Worm (Caenorhabditis elegans) whole organism, L1 larva: ENCODE data around the gene abts-2.

Experiments
- C16A3.4 ChIP-seq: fragments of 150-350 bp; optimal IDR thresholded peaks from 2 replicates; lab custom pipeline; 2014; ENCODE audit warnings: missing biosample characterization, missing genetic modification characterization
- alr-1 ChIP-seq: fragments of 200-800 bp; sonication (Bioruptor generic); optimal IDR thresholded peaks from 2 replicates; lab custom pipeline; 2018; ENCODE audit warnings: borderline replicate concordance, mild to moderate bottlenecking, missing genetic modification characterization, missing compliant biosample characterization
- aly-2 ChIP-seq: fragments of 150-350 bp; optimal IDR thresholded peaks from 2 replicates; lab custom pipeline; 2014; ENCODE audit warnings: missing biosample characterization, missing genetic modification characterization
- ama-1 ChIP-seq: fragments of 150-350 bp; optimal IDR thresholded peaks from 2 replicates; lab custom pipeline; 2014
- ceh-63 ChIP-seq: fragments of 200-800 bp; sonication (Bioruptor generic); optimal IDR thresholded peaks from 2 replicates; lab custom pipeline; 2018; ENCODE audit warnings: mild to moderate bottlenecking, missing genetic modification characterization, missing compliant biosample characterization
- ceh-88 ChIP-seq: fragments of 200-800 bp; sonication (Bioruptor generic); IDR thresholded peaks from 2 replicates; pipeline ENCODE4 v1.3.6; 2022; ENCODE audit warnings: missing genetic modification characterization, missing compliant biosample characterization
- dpl-1 ChIP-seq, 3 experiments: fragments of 150-350 bp in 2 of 3; sonication (generic microtip) in 1 of 3; optimal IDR thresholded peaks; 2 replicates each; lab custom pipeline; 2014 to 2017; ENCODE audit warnings: missing biosample characterization in 3 of 3, missing genetic modification characterization in 3 of 3, missing genetic modification reagents in 3 of 3
- dsc-1 ChIP-seq: sonication (generic microtip); optimal IDR thresholded peaks from 2 replicates; lab custom pipeline; 2016; ENCODE audit warnings: mild to moderate bottlenecking, missing genetic modification characterization, missing compliant biosample characterization
- efl-1 ChIP-seq, 4 experiments: fragments of 150-350 bp; optimal IDR thresholded peaks in 3 of 4; peaks in 1 of 4; 1 replicate in 1 of 4; 2 replicates in 3 of 4; lab custom pipeline; 2014; ENCODE audit warnings: missing biosample characterization in 2 of 4, missing genetic modification characterization in 2 of 4, missing genetic modification reagents in 2 of 4
- egl-13 ChIP-seq: sonication (generic microtip); optimal IDR thresholded peaks from 2 replicates; lab custom pipeline; 2016; ENCODE audit warnings: missing genotype, missing genetic modification reagents, missing genetic modification characterization, missing compliant biosample characterization
- elt-2 ChIP-seq: sonication (generic microtip); optimal IDR thresholded peaks from 2 replicates; lab custom pipeline; 2016; ENCODE audit warnings: missing genetic modification characterization, mild to moderate bottlenecking, inconsistent platforms, missing compliant biosample characterization, missing genetic modification reagents
- elt-3 ChIP-seq, 6 experiments: fragments of 150-350 bp in 1 of 6; sonication (generic microtip); optimal IDR thresholded peaks; 2 replicates each; lab custom pipeline; 2017 to 2018; ENCODE audit warnings: missing biosample characterization in 6 of 6, missing genetic modification characterization in 6 of 6, inconsistent platforms in 1 of 6
- fkh-4 ChIP-seq: sonication (generic microtip); optimal IDR thresholded peaks from 2 replicates; lab custom pipeline; 2016; ENCODE audit warnings: missing compliant biosample characterization, missing genetic modification characterization, borderline replicate concordance
- fkh-8 ChIP-seq: sonication (generic microtip); optimal IDR thresholded peaks from 2 replicates; lab custom pipeline; 2016; ENCODE audit warnings: mild to moderate bottlenecking, missing genetic modification characterization, missing compliant biosample characterization
- hlh-4 ChIP-seq: sonication (generic microtip); optimal IDR thresholded peaks from 2 replicates; lab custom pipeline; 2016; ENCODE audit warnings: mild to moderate bottlenecking, missing genetic modification characterization, missing compliant biosample characterization
- hpl-2 ChIP-seq: fragments of 150-350 bp; optimal IDR thresholded peaks from 2 replicates; lab custom pipeline; 2014; ENCODE audit warnings: missing biosample characterization, missing genetic modification reagents, missing genetic modification characterization
- jun-1 ChIP-seq: fragments of 150-350 bp; optimal IDR thresholded peaks from 2 replicates; lab custom pipeline; 2014; ENCODE audit warnings: missing biosample characterization, missing genetic modification reagents, missing genetic modification characterization
- lin-14 ChIP-seq: fragments of 200-800 bp; sonication (Bioruptor generic); optimal IDR thresholded peaks from 2 replicates; lab custom pipeline; 2018; ENCODE audit warnings: mild to moderate bottlenecking, missing genetic modification characterization, moderate library complexity, missing compliant biosample characterization
- lin-15B ChIP-seq: fragments of 150-350 bp; sonication (generic microtip); optimal IDR thresholded peaks from 3 replicates; lab custom pipeline; 2014; ENCODE audit warnings: missing biosample characterization, missing genetic modification characterization
- lsy-2 ChIP-seq, 2 experiments: fragments of 150-350 bp; optimal IDR thresholded peaks; 2 replicates each; lab custom pipeline; 2014; ENCODE audit warnings: missing biosample characterization in 2 of 2, missing genetic modification characterization in 2 of 2
- mep-1 ChIP-seq: fragments of 150-350 bp; optimal IDR thresholded peaks from 2 replicates; lab custom pipeline; 2014; ENCODE audit warnings: missing biosample characterization, missing genetic modification characterization
- nhr-19 ChIP-seq: fragments of 200-800 bp; sonication (Bioruptor generic); conservative IDR thresholded peaks from 2 replicates; pipeline ENCODE4 v1.3.6; 2022; ENCODE audit warnings: missing genetic modification characterization, missing compliant biosample characterization
- nhr-20 ChIP-seq: sonication (generic microtip); optimal IDR thresholded peaks from 2 replicates; lab custom pipeline; 2016; ENCODE audit warnings: mild to moderate bottlenecking, missing genetic modification characterization, missing compliant biosample characterization
- nhr-237 ChIP-seq: fragments of 150-350 bp; optimal IDR thresholded peaks from 2 replicates; lab custom pipeline; 2014; ENCODE audit warnings: missing biosample characterization, missing genetic modification characterization
- nhr-47 ChIP-seq: sonication (generic microtip); optimal IDR thresholded peaks from 2 replicates; lab custom pipeline; 2016; ENCODE audit warnings: mild to moderate bottlenecking, missing genetic modification characterization, moderate library complexity, missing compliant biosample characterization
- nhr-71 ChIP-seq: sonication (generic microtip); optimal IDR thresholded peaks from 2 replicates; lab custom pipeline; 2016; ENCODE audit warnings: mild to moderate bottlenecking, missing genetic modification characterization, moderate library complexity, missing compliant biosample characterization
- nhr-84 ChIP-seq: sonication (generic microtip); optimal IDR thresholded peaks from 2 replicates; lab custom pipeline; 2017; ENCODE audit warnings: missing biosample characterization, missing genetic modification characterization
- nhr-85 ChIP-seq: sonication (generic microtip); peaks from one replicate; lab custom pipeline; 2016; ENCODE audit warnings: missing genetic modification characterization, inconsistent platforms, missing compliant biosample characterization
- nhr-90 ChIP-seq: sonication (generic microtip); optimal IDR thresholded peaks from 2 replicates; lab custom pipeline; 2016; ENCODE audit warnings: mild to moderate bottlenecking, missing genetic modification characterization, missing compliant biosample characterization; ENCODE audit not compliant: poor library complexity
- pag-3 ChIP-seq: sonication (generic microtip); optimal IDR thresholded peaks from 2 replicates; lab custom pipeline; 2017; ENCODE audit warnings: missing genetic modification characterization, mild to moderate bottlenecking, missing compliant biosample characterization, antibody characterized with exemption, borderline replicate concordance; ENCODE audit not compliant: insufficient read depth
- pqm-1 ChIP-seq: sonication (generic microtip); optimal IDR thresholded peaks from 3 replicates; lab custom pipeline; 2017; ENCODE audit warnings: missing biosample characterization, missing genetic modification characterization
- skn-1 ChIP-seq: fragments of 150-350 bp; optimal IDR thresholded peaks from 2 replicates; lab custom pipeline; 2014; ENCODE audit warnings: missing biosample characterization, missing genetic modification characterization
- snu-23 ChIP-seq: sonication (generic microtip); optimal IDR thresholded peaks from 2 replicates; lab custom pipeline; 2016; ENCODE audit warnings: missing genetic modification characterization, missing compliant biosample characterization
- sox-4 ChIP-seq: sonication (generic microtip); optimal IDR thresholded peaks from 2 replicates; lab custom pipeline; 2016; ENCODE audit warnings: missing genetic modification characterization, missing compliant biosample characterization
- sptf-1 ChIP-seq: fragments of 150-350 bp; optimal IDR thresholded peaks from 2 replicates; lab custom pipeline; 2014; ENCODE audit warnings: missing biosample characterization, missing genetic modification characterization
- swsn-7 ChIP-seq: sonication (generic microtip); optimal IDR thresholded peaks from 2 replicates; lab custom pipeline; 2016; ENCODE audit warnings: missing genetic modification characterization, missing compliant biosample characterization
- unc-130 ChIP-seq: fragments of 150-350 bp; optimal IDR thresholded peaks from 2 replicates; lab custom pipeline; 2017; ENCODE audit warnings: missing biosample characterization, missing genetic modification characterization, inconsistent platforms
- unc-86 ChIP-seq: sonication (generic microtip); optimal IDR thresholded peaks from 2 replicates; lab custom pipeline; 2016; ENCODE audit warnings: missing genetic modification characterization, missing compliant biosample characterization
- vab-15 ChIP-seq: sonication (generic microtip); optimal IDR thresholded peaks from 2 replicates; lab custom pipeline; 2017; ENCODE audit warnings: missing genotype, mild to moderate bottlenecking, missing genetic modification characterization, missing compliant biosample characterization
- xbp-1 ChIP-seq: sonication (generic microtip); optimal IDR thresholded peaks from 2 replicates; lab custom pipeline; 2016; ENCODE audit warnings: missing genetic modification characterization, missing compliant biosample characterization
- zag-1 ChIP-seq: fragments of 150-350 bp; optimal IDR thresholded peaks from 2 replicates; lab custom pipeline; 2014; ENCODE audit warnings: missing biosample characterization, missing genetic modification characterization
- ztf-4 ChIP-seq: fragments of 150-350 bp; optimal IDR thresholded peaks from 2 replicates; lab custom pipeline; 2014; ENCODE audit warnings: missing biosample characterization, missing genetic modification characterization

The abts-2 gene

DNA sequence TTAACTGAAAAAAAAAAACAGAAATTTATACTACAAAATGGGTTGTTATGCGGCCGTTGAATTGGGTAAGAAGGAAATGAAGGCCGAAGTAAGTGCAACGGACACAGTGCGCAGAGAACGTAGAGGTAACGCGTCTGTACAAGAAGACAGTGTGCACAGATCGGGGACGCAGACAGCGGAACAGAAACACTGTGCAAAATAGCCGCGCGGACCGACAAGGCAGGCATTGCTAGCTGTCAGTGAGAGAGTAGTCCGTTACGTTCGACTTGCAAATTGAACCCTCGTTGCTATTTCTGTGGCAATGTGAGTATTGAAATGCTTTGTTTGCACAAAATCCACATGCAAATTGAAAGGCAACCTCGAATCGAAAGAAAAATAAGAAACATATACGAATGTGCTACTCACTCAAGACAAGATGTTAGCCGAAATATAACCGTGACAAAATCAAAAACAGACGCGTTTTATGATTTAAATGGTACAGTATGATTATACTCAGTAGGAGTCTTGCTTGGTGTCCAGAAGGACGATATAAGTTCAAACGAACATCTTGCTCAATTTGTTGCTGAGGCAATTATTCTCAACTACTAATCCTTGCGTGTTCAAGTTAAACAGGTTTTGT is 15.1 kb downstream of the abts-2 start:
- TF ChIP-seq nhr-20 (tag; lab: Kevin White, UChicago) (no peak), pqm-1 (tag; lab: Kevin White, UChicago) (no peak), fkh-4 (tag; lab: Kevin White, UChicago) (peak; percentile 0), alr-1 (no peak), fkh-8 (tag; lab: Kevin White, UChicago) (no peak), ama-1 (lab: Kevin White, UChicago) (no peak), snu-23 (no peak), nhr-84 (tag; lab: Kevin White, UChicago) (no peak), sptf-1 (no peak), swsn-7 (tag; lab: Kevin White, UChicago) (no peak), elt-3 (tag; optimal IDR thresholded peaks at IDR 0.05; lab: Kevin White, UChicago) (no peak), dsc-1 (tag; lab: Kevin White, UChicago) (peak; percentile 67), efl-1 (optimal IDR thresholded peaks at IDR 0.05; lab: Kevin White, UChicago) (no peak), efl-1 (GFP tag; optimal IDR thresholded peaks at IDR 0.05 in 1 of 2; lab: Kevin White, UChicago) (no peak), mep-1 (tag; lab: Kevin White, UChicago) (peak; percentile 17), vab-15 (tag; lab: Kevin White, UChicago) (no peak), nhr-237 (tag; lab: Kevin White, UChicago) (no peak), hlh-4 (tag; lab: Kevin White, UChicago) (no peak), ceh-63 (GFP tag; lab: Kevin White, UChicago) (no peak)

DNA sequence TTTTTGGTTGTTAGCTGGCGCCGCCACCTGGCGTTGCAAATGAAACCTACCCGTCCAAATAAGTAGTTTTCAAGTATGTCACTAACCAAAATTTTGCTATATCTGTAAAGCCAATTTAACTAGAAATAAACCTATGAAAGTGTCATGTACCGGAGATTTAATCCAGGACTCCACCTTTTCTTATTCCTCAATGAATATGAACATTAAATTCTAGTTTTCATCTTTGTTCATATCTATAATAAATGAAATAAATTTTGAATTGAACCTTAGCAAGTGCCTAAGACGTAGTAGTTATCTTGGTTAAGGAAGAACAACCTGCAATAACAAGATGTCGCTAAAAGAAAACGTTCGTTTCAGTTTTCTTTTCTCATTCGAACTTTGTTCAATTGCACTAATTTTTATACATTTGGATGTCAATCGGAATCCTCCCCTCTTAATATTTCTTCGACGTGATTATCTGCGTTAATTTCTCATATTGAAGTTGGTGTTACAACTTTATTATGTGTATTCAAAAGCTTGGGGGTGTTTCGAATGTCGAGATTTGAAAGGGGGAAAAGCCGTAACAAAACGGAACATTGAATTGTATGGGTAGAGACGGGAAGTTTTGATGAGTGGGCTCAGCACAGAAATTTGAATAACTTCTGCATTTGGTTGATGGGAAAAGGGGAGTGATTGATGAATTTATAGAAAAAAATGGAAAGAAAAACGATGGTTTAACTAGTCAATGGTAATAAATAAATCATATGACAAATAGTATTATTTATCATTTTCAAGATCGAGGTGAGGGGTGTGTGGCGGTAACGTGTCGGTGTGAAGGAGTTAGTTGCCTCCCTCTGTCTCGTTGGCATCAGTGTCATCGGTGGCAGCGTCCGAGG is 18.0 kb downstream of the abts-2 start:
- TF ChIP-seq lin-15B (tag; lab: Kevin White, UChicago) = no peak
- TF ChIP-seq hpl-2 (GFP tag; lab: Kevin White, UChicago) = no peak
- peak; percentile 23 for TF ChIP-seq nhr-20 (tag; lab: Kevin White, UChicago)
- TF ChIP-seq nhr-85 = peak; percentile 77
- peak; percentile 24 for TF ChIP-seq unc-86 (tag; lab: Kevin White, UChicago)
- peak; percentile 27 for TF ChIP-seq jun-1 (tag; lab: Kevin White, UChicago)
- peak in 1 of 2 experiments; percentile 39 for TF ChIP-seq efl-1 (optimal IDR thresholded peaks at IDR 0.05; lab: Kevin White, UChicago)
- no peak for TF ChIP-seq efl-1 (GFP tag; optimal IDR thresholded peaks at IDR 0.05 in 1 of 2; lab: Kevin White, UChicago)
- TF ChIP-seq zag-1 (tag; lab: Kevin White, UChicago) = no peak
- peak; percentile 8 for TF ChIP-seq C16A3.4 (tag; lab: Kevin White, UChicago)
- TF ChIP-seq unc-130 (tag; lab: Kevin White, UChicago) = no peak
- peak; percentile 52 to 70 for TF ChIP-seq lsy-2 (tag; optimal IDR thresholded peaks at IDR 0.05; lab: Kevin White, UChicago)
- TF ChIP-seq egl-13 = peak; percentile 27
- peak; percentile 56 for TF ChIP-seq dsc-1 (tag; lab: Kevin White, UChicago)
- no peak for TF ChIP-seq dpl-1 (GFP tag; optimal IDR thresholded peaks at IDR 0.05; lab: Kevin White, UChicago)
- peak; percentile 61 for TF ChIP-seq ama-1 (lab: Kevin White, UChicago)
- TF ChIP-seq pag-3 (tag; lab: Kevin White, UChicago) = no peak
- peak; percentile 12 for TF ChIP-seq ztf-4 (tag; lab: Kevin White, UChicago)
- no peak for TF ChIP-seq sox-4
- peak; percentile 16 for TF ChIP-seq xbp-1 (tag; lab: Kevin White, UChicago)
- TF ChIP-seq nhr-71 = peak; percentile 60
- peak; percentile 47 for TF ChIP-seq nhr-47 (tag; lab: Kevin White, UChicago)
- no peak for TF ChIP-seq sptf-1
- peak; percentile 31 for TF ChIP-seq elt-2
- TF ChIP-seq aly-2 (tag; lab: Kevin White, UChicago) = peak; percentile 78
- no peak for TF ChIP-seq nhr-84 (tag; lab: Kevin White, UChicago)
- peak; percentile 31 for TF ChIP-seq lin-14 (GFP tag; lab: Kevin White, UChicago)
- 0 out of 2 replicates have a peak, but pooled peaks have one; percentile 12 for TF ChIP-seq nhr-19
- TF ChIP-seq skn-1 = no peak
- TF ChIP-seq ceh-88 (GFP tag; lab: Robert Waterston, UW) = 0 out of 2 replicates have a peak, but pooled peaks have one; percentile 27
- TF ChIP-seq snu-23 = peak; percentile 58
- no peak for TF ChIP-seq fkh-4 (tag; lab: Kevin White, UChicago)
- peak; percentile 5 for TF ChIP-seq fkh-8 (tag; lab: Kevin White, UChicago)
- peak; percentile 63 for TF ChIP-seq nhr-90 (tag; lab: Kevin White, UChicago)
- TF ChIP-seq, all 84 proteins: peak for 22
